Fruit fly (Drosophila melanogaster) whole organism: Measurements from ENCODE around the gene CG7888.

ENCODE experiments used
- EcR ChIP-seq, 2 experiments: fragments of >200 bp; optimal IDR thresholded peaks; 2 replicates each; lab custom pipeline; 2017; ENCODE audit warnings: missing biosample characterization in 2 of 2, missing genetic modification characterization in 2 of 2, missing genetic modification reagents in 2 of 2
- psq ChIP-seq: fragments of >200 bp; optimal IDR thresholded peaks from 2 replicates; lab custom pipeline; 2017
- usp ChIP-seq: fragments of >200 bp; optimal IDR thresholded peaks from 2 replicates; lab custom pipeline; 2017; ENCODE audit warnings: missing biosample characterization, missing genetic modification characterization, mixed read lengths

- no peak for TF ChIP-seq psq
- no peak for TF ChIP-seq usp (GFP tag; lab: Kevin White, UChicago)
- TF ChIP-seq EcR (GFP tag; optimal IDR thresholded peaks at IDR 0.05; lab: Kevin White, UChicago): no peak
Measured at dm6 chr3L:11020058-11020457, 33.8 kb upstream of the CG7888 start.
